Worm (Caenorhabditis elegans) whole organism, L2 larva: ENCODE results near the gene rpb-4.

Experiments used
- C34F6.9 ChIP-seq: fragments of 150-350 bp; optimal IDR thresholded peaks from 2 replicates; lab custom pipeline; 2014; ENCODE audit warnings: missing biosample characterization, missing genetic modification characterization
- Y55F3AM.14 ChIP-seq: fragments of 200-800 bp; sonication (Bioruptor generic); optimal IDR thresholded peaks from 2 replicates; lab custom pipeline; 2018; ENCODE audit warnings: mild to moderate bottlenecking, missing genetic modification characterization, missing compliant biosample characterization
- ZK546.5 ChIP-seq: sonication (generic microtip); optimal IDR thresholded peaks from 2 replicates; lab custom pipeline; 2017; ENCODE audit warnings: missing biosample characterization, missing genetic modification characterization
- alr-1 ChIP-seq: fragments of 150-350 bp; optimal IDR thresholded peaks from 2 replicates; lab custom pipeline; 2014; ENCODE audit warnings: missing biosample characterization, missing genetic modification characterization
- aly-2 ChIP-seq: fragments of 150-350 bp; optimal IDR thresholded peaks from 2 replicates; lab custom pipeline; 2014; ENCODE audit warnings: missing biosample characterization, missing genetic modification characterization
- ama-1 ChIP-seq: fragments of 150-350 bp; optimal IDR thresholded peaks from 2 replicates; lab custom pipeline; 2018; ENCODE audit warnings: inconsistent platforms
- blmp-1 ChIP-seq: sonication (generic microtip); optimal IDR thresholded peaks from 2 replicates; lab custom pipeline; 2017; ENCODE audit warnings: missing genetic modification characterization, mild to moderate bottlenecking, missing compliant biosample characterization, antibody characterized with exemption, moderate library complexity; ENCODE audit not compliant: insufficient read depth
- ceh-16 ChIP-seq: fragments of 150-350 bp; optimal IDR thresholded peaks from 2 replicates; lab custom pipeline; 2014; ENCODE audit warnings: missing biosample characterization, missing genetic modification characterization
- ceh-82 ChIP-seq: fragments of 150-350 bp; optimal IDR thresholded peaks from 2 replicates; lab custom pipeline; 2014; ENCODE audit warnings: missing biosample characterization, missing genetic modification characterization
- crh-2 ChIP-seq: sonication (generic microtip); optimal IDR thresholded peaks from 2 replicates; lab custom pipeline; 2017; ENCODE audit warnings: missing biosample characterization, missing genetic modification characterization
- dmd-4 ChIP-seq: sonication (generic microtip); optimal IDR thresholded peaks from 2 replicates; lab custom pipeline; 2017; ENCODE audit warnings: missing biosample characterization, missing genetic modification characterization
- egl-27 ChIP-seq: sonication (generic microtip); optimal IDR thresholded peaks from 3 replicates; lab custom pipeline; 2017; ENCODE audit warnings: missing biosample characterization, missing genetic modification reagents, missing genetic modification characterization
- elt-1 ChIP-seq: fragments of 150-350 bp; optimal IDR thresholded peaks from 2 replicates; lab custom pipeline; 2014; ENCODE audit warnings: missing biosample characterization, missing genetic modification characterization
- elt-3 ChIP-seq: sonication (generic microtip); optimal IDR thresholded peaks from 2 replicates; lab custom pipeline; 2017; ENCODE audit warnings: missing biosample characterization, missing genetic modification characterization
- fos-1 ChIP-seq: fragments of 150-350 bp; optimal IDR thresholded peaks from 2 replicates; lab custom pipeline; 2014; ENCODE audit warnings: missing biosample characterization, missing genetic modification characterization
- lin-11 ChIP-seq: fragments of 150-350 bp; sonication (generic microtip); optimal IDR thresholded peaks from 2 replicates; lab custom pipeline; 2014; ENCODE audit warnings: missing biosample characterization, missing genetic modification characterization, inconsistent platforms, mixed read lengths
- lin-13 ChIP-seq: fragments of 150-350 bp; optimal IDR thresholded peaks from 2 replicates; lab custom pipeline; 2014; ENCODE audit warnings: missing biosample characterization, missing genetic modification reagents, missing genetic modification characterization
- lsy-2 ChIP-seq, 2 experiments: fragments of 150-350 bp in 1 of 2; sonication (generic microtip) in 1 of 2; optimal IDR thresholded peaks; 2 replicates each; lab custom pipeline; 2014 to 2017; ENCODE audit warnings: missing biosample characterization in 2 of 2, missing genetic modification characterization in 2 of 2
- nhr-10 ChIP-seq: sonication (generic microtip); optimal IDR thresholded peaks from 2 replicates; lab custom pipeline; 2017; ENCODE audit warnings: missing biosample characterization, missing genetic modification characterization
- nhr-11 ChIP-seq: fragments of 150-350 bp; optimal IDR thresholded peaks from 2 replicates; lab custom pipeline; 2014; ENCODE audit warnings: missing biosample characterization, missing genetic modification characterization
- nhr-12 ChIP-seq: fragments of 150-350 bp; optimal IDR thresholded peaks from 2 replicates; lab custom pipeline; 2014; ENCODE audit warnings: missing biosample characterization, missing genetic modification characterization
- nhr-129 ChIP-seq: fragments of 150-350 bp; optimal IDR thresholded peaks from 2 replicates; lab custom pipeline; 2014; ENCODE audit warnings: missing biosample characterization, missing genetic modification characterization
- nhr-21 ChIP-seq: fragments of 150-350 bp; optimal IDR thresholded peaks from 2 replicates; lab custom pipeline; 2014; ENCODE audit warnings: missing biosample characterization, missing genetic modification characterization
- nhr-23 ChIP-seq: fragments of 150-350 bp; optimal IDR thresholded peaks from 2 replicates; lab custom pipeline; 2014; ENCODE audit warnings: missing biosample characterization, missing genetic modification reagents, missing genetic modification characterization
- nhr-25 ChIP-seq: fragments of 150-350 bp; sonication (generic microtip); optimal IDR thresholded peaks from 3 replicates; lab custom pipeline; 2014; ENCODE audit warnings: missing biosample characterization, missing genetic modification characterization
- nhr-6 ChIP-seq: fragments of 150-350 bp; optimal IDR thresholded peaks from 2 replicates; lab custom pipeline; 2014; ENCODE audit warnings: missing biosample characterization, missing genetic modification characterization
- nhr-77 ChIP-seq: fragments of 150-350 bp; optimal IDR thresholded peaks from 2 replicates; lab custom pipeline; 2014; ENCODE audit warnings: missing biosample characterization, missing genetic modification characterization
- peb-1 ChIP-seq: fragments of 150-350 bp; optimal IDR thresholded peaks from 2 replicates; lab custom pipeline; 2014; ENCODE audit warnings: missing biosample characterization, missing genetic modification characterization
- sem-4 ChIP-seq: fragments of 150-350 bp; optimal IDR thresholded peaks from 2 replicates; lab custom pipeline; 2014; ENCODE audit warnings: missing biosample characterization, missing genetic modification reagents, missing genetic modification characterization
- skn-1 ChIP-seq: sonication (generic microtip); optimal IDR thresholded peaks from 2 replicates; lab custom pipeline; 2017; ENCODE audit warnings: missing biosample characterization, missing genetic modification characterization
- sma-3 ChIP-seq: sonication (generic microtip); optimal IDR thresholded peaks from 2 replicates; lab custom pipeline; 2016; ENCODE audit warnings: missing genetic modification reagents, missing genetic modification characterization, missing compliant biosample characterization
- sma-9 ChIP-seq, 2 experiments: fragments of 150-350 bp in 1 of 2; sonication (generic microtip) in 1 of 2; optimal IDR thresholded peaks; 2 replicates each; lab custom pipeline; 2014 to 2016; ENCODE audit warnings: missing genetic modification characterization in 2 of 2, mild to moderate bottlenecking in 1 of 2, missing biosample characterization in 1 of 2, missing compliant biosample characterization in 1 of 2, missing genetic modification reagents in 1 of 2, moderate library complexity in 1 of 2
- snpc-4 ChIP-seq: fragments of 150-350 bp; optimal IDR thresholded peaks from 2 replicates; lab custom pipeline; 2014; ENCODE audit warnings: missing biosample characterization, missing genetic modification characterization
- unc-39 ChIP-seq: fragments of 150-350 bp; optimal IDR thresholded peaks from 2 replicates; lab custom pipeline; 2014; ENCODE audit warnings: missing biosample characterization, missing genetic modification characterization
- unc-55 ChIP-seq: fragments of 150-350 bp; sonication (generic microtip); optimal IDR thresholded peaks from 3 replicates; lab custom pipeline; 2014; ENCODE audit warnings: missing biosample characterization, missing genetic modification reagents, missing genetic modification characterization
- ztf-11 ChIP-seq: sonication (generic microtip); optimal IDR thresholded peaks from 2 replicates; lab custom pipeline; 2017; ENCODE audit warnings: missing biosample characterization, missing genetic modification characterization
- ztf-4 ChIP-seq: fragments of 150-350 bp; optimal IDR thresholded peaks from 2 replicates; lab custom pipeline; 2014; ENCODE audit warnings: missing biosample characterization, missing genetic modification characterization

Gene rpb-4

DNA sequence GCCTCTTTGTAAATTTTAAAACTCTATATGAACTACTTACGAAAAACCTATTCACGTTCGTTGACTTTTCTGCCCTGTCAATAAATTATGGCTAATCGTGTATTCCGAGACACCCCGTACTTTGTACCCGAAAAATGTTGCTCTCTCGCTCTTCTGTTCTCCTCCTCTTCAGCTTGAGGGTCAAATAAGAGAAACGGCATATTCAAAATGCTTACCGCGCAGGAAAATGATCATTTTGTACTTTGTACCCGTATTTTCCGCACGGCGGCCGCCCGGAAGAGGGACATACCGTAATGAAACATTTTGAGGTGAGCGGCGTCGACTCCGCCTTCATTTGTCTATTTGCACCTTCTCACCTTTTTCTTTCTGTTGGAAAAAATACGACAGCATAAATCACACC, 30.6 kb upstream of the rpb-4 start:
- TF ChIP-seq lsy-2 (tag; optimal IDR thresholded peaks at IDR 0.05; lab: Kevin White, UChicago): no peak
- TF ChIP-seq dmd-4 (tag; lab: Kevin White, UChicago): no peak
- no peak for TF ChIP-seq elt-3
- TF ChIP-seq C34F6.9 (tag; lab: Kevin White, UChicago): no peak
- no peak for TF ChIP-seq Y55F3AM.14
- TF ChIP-seq unc-39: no peak
- TF ChIP-seq ZK546.5 (tag; lab: Kevin White, UChicago): no peak
- no peak for TF ChIP-seq sem-4 (tag; lab: Kevin White, UChicago)
- no peak for TF ChIP-seq nhr-6
- TF ChIP-seq alr-1 (tag; lab: Kevin White, UChicago): no peak
- no peak for TF ChIP-seq snpc-4 (tag; lab: Kevin White, UChicago)
- no peak for TF ChIP-seq nhr-25 (tag; lab: Kevin White, UChicago)
- no peak for TF ChIP-seq ceh-16 (tag; lab: Kevin White, UChicago)

DNA sequence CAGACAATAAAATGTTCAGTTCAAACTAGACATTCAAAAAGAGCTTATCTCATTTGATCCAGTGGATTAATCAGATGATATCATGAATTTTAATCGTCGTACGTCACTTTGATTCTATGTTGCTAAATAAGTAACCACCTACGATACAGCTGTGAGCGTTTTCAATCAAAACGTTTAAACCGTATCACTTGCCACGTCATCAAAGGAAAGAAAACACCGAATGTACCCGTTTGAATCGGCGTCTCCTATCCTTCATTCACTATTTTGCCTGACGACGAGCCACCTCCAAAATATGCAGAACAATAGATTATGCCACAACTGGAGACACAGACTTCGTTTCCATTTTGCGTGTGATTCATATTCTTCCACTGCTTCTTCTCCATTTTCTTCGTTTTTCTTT, 28.4 kb upstream of the rpb-4 start:
- TF ChIP-seq crh-2 (tag; lab: Kevin White, UChicago) (peak; percentile 38), nhr-129 (tag; lab: Kevin White, UChicago) (no peak)
- TF ChIP-seq, all 48 proteins: peak for 1

DNA sequence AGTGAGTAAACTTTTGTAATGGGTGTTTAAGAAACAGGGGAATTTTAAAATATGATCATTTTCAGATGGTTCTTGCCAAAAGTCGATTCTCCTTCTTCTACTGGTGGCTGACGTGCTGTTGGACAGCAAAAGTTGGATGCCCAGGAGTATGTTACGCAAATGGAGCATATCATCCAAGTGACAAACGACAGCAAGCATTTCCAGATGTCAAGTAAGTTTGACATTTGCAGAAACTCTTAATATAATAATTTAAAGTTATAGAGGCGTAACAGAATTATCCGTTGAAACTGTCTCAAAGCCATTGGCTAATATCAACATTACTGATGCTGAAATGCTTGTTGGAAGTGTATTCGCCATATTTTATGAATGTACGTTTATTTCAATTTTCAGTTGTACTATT, 26.2 kb upstream of the rpb-4 start:
- TF ChIP-seq skn-1 (tag; lab: Kevin White, UChicago) (no peak), C34F6.9 (tag; lab: Kevin White, UChicago) (no peak), sem-4 (tag; lab: Kevin White, UChicago) (no peak), nhr-21 (tag; lab: Kevin White, UChicago) (no peak), ceh-82 (no peak), nhr-77 (no peak), nhr-25 (tag; lab: Kevin White, UChicago) (no peak), ztf-11 (tag; lab: Kevin White, UChicago) (no peak), aly-2 (tag; lab: Kevin White, UChicago) (no peak), sma-3 (GFP tag; lab: Kevin White, UChicago) (no peak), elt-1 (no peak)

DNA sequence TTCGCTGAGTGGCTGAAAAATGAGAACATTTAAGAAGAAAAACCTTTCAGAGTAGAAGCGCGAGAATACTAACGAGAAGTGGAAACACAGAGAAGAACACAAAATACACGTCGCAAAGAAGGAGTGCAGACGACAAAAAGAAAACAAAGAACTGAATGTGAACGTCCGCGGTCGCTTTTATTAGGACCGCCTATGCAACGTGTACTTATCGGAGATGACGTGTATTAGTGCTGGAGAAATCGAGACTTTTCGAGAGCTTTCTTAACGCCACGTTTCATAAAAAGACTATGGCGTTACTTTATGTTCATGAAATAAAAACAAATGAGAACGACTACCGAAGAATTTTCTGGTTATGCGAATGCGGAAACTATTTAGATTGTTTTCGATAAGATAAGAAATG, 21.8 kb upstream of the rpb-4 start, which contains the start of gene hsp-4:
hsp-4 (minus strand) TSS at position 139 of the 400 bp plus-strand sequence.
- TF ChIP-seq fos-1 (tag; lab: Kevin White, UChicago) (peak; percentile 51), ama-1 (lab: Kevin White, UChicago) (peak; percentile 2), crh-2 (tag; lab: Kevin White, UChicago) (peak; percentile 83), unc-55 (GFP tag; lab: Kevin White, UChicago) (peak; percentile 1), alr-1 (tag; lab: Kevin White, UChicago) (no peak)

DNA sequence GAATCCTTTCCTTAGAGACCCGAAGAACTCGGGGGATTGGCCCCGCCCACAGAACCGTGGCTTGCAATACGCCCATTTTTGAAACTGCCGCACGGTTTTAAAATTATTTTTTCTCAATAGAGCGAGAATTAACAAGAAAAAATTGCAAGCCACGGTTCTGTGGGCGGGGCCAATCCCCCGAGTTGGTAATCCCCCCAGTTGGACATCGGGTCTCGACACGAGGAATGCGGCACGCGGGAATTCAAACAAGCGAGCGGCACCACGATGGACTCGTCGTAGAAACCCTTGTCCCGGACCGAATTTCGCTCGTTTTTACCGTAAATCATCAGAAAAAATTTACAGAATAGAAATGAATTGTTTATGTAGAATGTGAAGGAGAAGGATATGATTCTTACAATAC, 21.3 kb upstream of the rpb-4 start:
- TF ChIP-seq ztf-4 (tag; lab: Kevin White, UChicago) (no peak), C34F6.9 (tag; lab: Kevin White, UChicago) (no peak), lin-11 (tag; lab: Kevin White, UChicago) (no peak), fos-1 (tag; lab: Kevin White, UChicago) (no peak), nhr-23 (tag; lab: Kevin White, UChicago) (no peak), egl-27 (tag; lab: Kevin White, UChicago) (no peak), nhr-10 (tag; lab: Kevin White, UChicago) (no peak), sem-4 (tag; lab: Kevin White, UChicago) (no peak), peb-1 (no peak), sma-9 (GFP tag; optimal IDR thresholded peaks at IDR 0.05; lab: Kevin White, UChicago) (no peak), sma-9 (tag; optimal IDR thresholded peaks at IDR 0.05; lab: Kevin White, UChicago) (no peak), nhr-6 (no peak)
- TF ChIP-seq, all 48 proteins: peak for 0

DNA sequence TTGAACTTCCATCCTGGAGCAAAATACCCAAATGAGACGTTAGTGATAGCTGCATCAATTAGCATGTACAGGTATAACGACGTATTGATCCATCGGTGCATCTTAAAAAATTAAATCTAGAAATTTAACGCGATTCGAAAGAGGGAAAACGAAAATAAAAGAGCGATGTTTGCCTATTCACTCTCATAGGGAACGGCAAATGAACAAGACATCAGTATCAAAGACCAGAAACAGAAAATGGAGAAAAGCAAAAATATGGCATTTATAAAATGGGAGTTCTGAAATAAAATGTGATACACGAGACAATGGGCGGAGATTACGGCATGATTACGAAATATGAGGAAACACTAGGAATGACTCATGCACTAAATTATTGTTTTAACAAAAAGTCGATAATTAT, 18.0 kb upstream of the rpb-4 start, which contains the start of gene haf-2:
haf-2 (minus strand) TSS at position 101 of the 400 bp plus-strand sequence.
- no peak for TF ChIP-seq nhr-11 (tag; lab: Kevin White, UChicago)
- TF ChIP-seq lin-13 (GFP tag; lab: Kevin White, UChicago): no peak
- TF ChIP-seq nhr-21 (tag; lab: Kevin White, UChicago): no peak
- TF ChIP-seq sma-3 (GFP tag; lab: Kevin White, UChicago): no peak
- TF ChIP-seq nhr-129 (tag; lab: Kevin White, UChicago): no peak
- no peak for TF ChIP-seq nhr-25 (tag; lab: Kevin White, UChicago)
- no peak for TF ChIP-seq nhr-12 (tag; lab: Kevin White, UChicago)
- TF ChIP-seq blmp-1 (tag; lab: Kevin White, UChicago): no peak
- no peak for TF ChIP-seq nhr-10 (tag; lab: Kevin White, UChicago)
- no peak for TF ChIP-seq ZK546.5 (tag; lab: Kevin White, UChicago)
- no peak for TF ChIP-seq fos-1 (tag; lab: Kevin White, UChicago)
- no peak for TF ChIP-seq egl-27 (tag; lab: Kevin White, UChicago)
- TF ChIP-seq dmd-4 (tag; lab: Kevin White, UChicago): no peak
